Worm (Caenorhabditis elegans): ENCODE results near the gene frm-3.

The frm-3 gene

ce11 chrX:11558156-11558555 is 14.1 kb upstream of the frm-3 start:
- TF ChIP-seq ceh-13 (GFP tag; optimal IDR thresholded peaks at IDR 0.05), result no peak
- TF ChIP-seq flt-1 (GFP tag; IDR thresholded peaks at IDR 0.05), result no peak
- no peak for TF ChIP-seq tbx-37 (GFP tag; conservative IDR thresholded peaks at IDR 0.05)
- no peak for TF ChIP-seq hmbx-1 (tag; optimal IDR thresholded peaks at IDR 0.05)
- TF ChIP-seq tra-4 (tag; optimal IDR thresholded peaks at IDR 0.05), result no peak
- no peak for TF ChIP-seq ceh-36 (tag; optimal IDR thresholded peaks at IDR 0.05)
- no peak for TF ChIP-seq ets-7 (tag; optimal IDR thresholded peaks at IDR 0.05)
- TF ChIP-seq sea-1 (GFP tag; conservative IDR thresholded peaks at IDR 0.05), result no peak
- no peak for TF ChIP-seq tbx-11 (GFP tag; IDR thresholded peaks at IDR 0.05)
- no peak for TF ChIP-seq scrt-1 (GFP tag; IDR thresholded peaks at IDR 0.05)
- TF ChIP-seq F13C5.2 (tag; optimal IDR thresholded peaks at IDR 0.05), result no peak
- TF ChIP-seq hnd-1 (tag; optimal IDR thresholded peaks at IDR 0.05), result no peak
- no peak for TF ChIP-seq ama-1 (optimal IDR thresholded peaks at IDR 0.05)
- no peak for TF ChIP-seq hmg-4 (GFP tag; optimal IDR thresholded peaks at IDR 0.05)
- TF ChIP-seq pes-1 (GFP tag; IDR thresholded peaks at IDR 0.05), result no peak
- no peak for TF ChIP-seq B0310.2 (tag; optimal IDR thresholded peaks at IDR 0.05)
- TF ChIP-seq aly-1 (tag; optimal IDR thresholded peaks at IDR 0.05), result no peak

ce11 chrX:11560076-11560475 is 12.2 kb upstream of the frm-3 start:
- TF ChIP-seq hmbx-1 (tag; optimal IDR thresholded peaks at IDR 0.05), result no peak
- no peak for TF ChIP-seq tra-4 (tag; optimal IDR thresholded peaks at IDR 0.05)
- no peak for TF ChIP-seq flt-1 (GFP tag; IDR thresholded peaks at IDR 0.05)
- TF ChIP-seq scrt-1 (GFP tag; IDR thresholded peaks at IDR 0.05), result no peak
- no peak for TF ChIP-seq ama-1 (optimal IDR thresholded peaks at IDR 0.05)
- no peak for TF ChIP-seq sea-1 (GFP tag; conservative IDR thresholded peaks at IDR 0.05)
- TF ChIP-seq hmg-4 (GFP tag; optimal IDR thresholded peaks at IDR 0.05), result no peak
- TF ChIP-seq pes-1 (GFP tag; IDR thresholded peaks at IDR 0.05), result no peak
- no peak for TF ChIP-seq ceh-36 (tag; optimal IDR thresholded peaks at IDR 0.05)
- TF ChIP-seq ceh-13 (GFP tag; optimal IDR thresholded peaks at IDR 0.05), result no peak
- no peak for TF ChIP-seq F13C5.2 (tag; optimal IDR thresholded peaks at IDR 0.05)
- TF ChIP-seq tbx-37 (GFP tag; conservative IDR thresholded peaks at IDR 0.05), result no peak
- TF ChIP-seq aly-1 (tag; optimal IDR thresholded peaks at IDR 0.05), result no peak
- TF ChIP-seq tbx-11 (GFP tag; IDR thresholded peaks at IDR 0.05), result no peak
- no peak for TF ChIP-seq ets-7 (tag; optimal IDR thresholded peaks at IDR 0.05)
- TF ChIP-seq B0310.2 (tag; optimal IDR thresholded peaks at IDR 0.05), result no peak
- no peak for TF ChIP-seq hnd-1 (tag; optimal IDR thresholded peaks at IDR 0.05)

- TF ChIP-seq tbx-37 (GFP tag; conservative IDR thresholded peaks at IDR 0.05) (no peak), ama-1 (optimal IDR thresholded peaks at IDR 0.05) (no peak), ets-7 (tag; optimal IDR thresholded peaks at IDR 0.05) (no peak), hmbx-1 (tag; optimal IDR thresholded peaks at IDR 0.05) (no peak)
Measured at ce11 chrX:11560615-11561014, 11.7 kb upstream of the frm-3 start, which contains the start of gene lev-8. Gene lev-8 (plus strand): TSS chrX:11560915.

ce11 chrX:11563663-11564062 is 8.6 kb upstream of the frm-3 start, which contains the start of gene trpp-9:
Gene trpp-9 (plus strand): TSS chrX:11563923.
- peak; percentile 78 for TF ChIP-seq F13C5.2 (tag; optimal IDR thresholded peaks at IDR 0.05)
- no peak for TF ChIP-seq B0310.2 (tag; optimal IDR thresholded peaks at IDR 0.05)
- no peak for TF ChIP-seq sea-1 (GFP tag; conservative IDR thresholded peaks at IDR 0.05)
- no peak for TF ChIP-seq aly-1 (tag; optimal IDR thresholded peaks at IDR 0.05)
- TF ChIP-seq ceh-13 (GFP tag; optimal IDR thresholded peaks at IDR 0.05), result no peak
- TF ChIP-seq flt-1 (GFP tag; IDR thresholded peaks at IDR 0.05), result no peak
- TF ChIP-seq hmbx-1 (tag; optimal IDR thresholded peaks at IDR 0.05), result no peak
- TF ChIP-seq tbx-11 (GFP tag; IDR thresholded peaks at IDR 0.05), result no peak
- TF ChIP-seq hmg-4 (GFP tag; optimal IDR thresholded peaks at IDR 0.05), result peak; percentile 58
- no peak for TF ChIP-seq pes-1 (GFP tag; IDR thresholded peaks at IDR 0.05)

ce11 chrX:11569744-11570359 is 2.5 kb upstream of the frm-3 start:
- TF ChIP-seq tbx-37 (GFP tag; conservative IDR thresholded peaks at IDR 0.05) (no peak), F13C5.2 (tag; optimal IDR thresholded peaks at IDR 0.05) (no peak), pes-1 (GFP tag; IDR thresholded peaks at IDR 0.05) (no peak), tbx-11 (GFP tag; IDR thresholded peaks at IDR 0.05) (no peak)

ce11 chrX:11571714-11572113 is 591 bp upstream of the frm-3 start:
- no peak for TF ChIP-seq hmbx-1 (tag; optimal IDR thresholded peaks at IDR 0.05)
- TF ChIP-seq F13C5.2 (tag; optimal IDR thresholded peaks at IDR 0.05), result no peak
- TF ChIP-seq scrt-1 (GFP tag; IDR thresholded peaks at IDR 0.05), result no peak
- TF ChIP-seq tra-4 (tag; optimal IDR thresholded peaks at IDR 0.05), result no peak
- no peak for TF ChIP-seq ets-7 (tag; optimal IDR thresholded peaks at IDR 0.05)
- TF ChIP-seq ceh-13 (GFP tag; optimal IDR thresholded peaks at IDR 0.05), result no peak
- no peak for TF ChIP-seq sea-1 (GFP tag; conservative IDR thresholded peaks at IDR 0.05)
- no peak for TF ChIP-seq hnd-1 (tag; optimal IDR thresholded peaks at IDR 0.05)
- TF ChIP-seq ama-1 (optimal IDR thresholded peaks at IDR 0.05), result no peak
- no peak for TF ChIP-seq flt-1 (GFP tag; IDR thresholded peaks at IDR 0.05)
- TF ChIP-seq pes-1 (GFP tag; IDR thresholded peaks at IDR 0.05), result no peak
- TF ChIP-seq tbx-11 (GFP tag; IDR thresholded peaks at IDR 0.05), result no peak
- TF ChIP-seq tbx-37 (GFP tag; conservative IDR thresholded peaks at IDR 0.05), result no peak
- no peak for TF ChIP-seq ceh-36 (tag; optimal IDR thresholded peaks at IDR 0.05)
- TF ChIP-seq B0310.2 (tag; optimal IDR thresholded peaks at IDR 0.05), result no peak
- no peak for TF ChIP-seq aly-1 (tag; optimal IDR thresholded peaks at IDR 0.05)
- TF ChIP-seq hmg-4 (GFP tag; optimal IDR thresholded peaks at IDR 0.05), result no peak

- TF ChIP-seq ama-1 (optimal IDR thresholded peaks at IDR 0.05), result no peak
- TF ChIP-seq tbx-11 (GFP tag; IDR thresholded peaks at IDR 0.05), result no peak
- TF ChIP-seq hmg-4 (GFP tag; optimal IDR thresholded peaks at IDR 0.05), result no peak
- TF ChIP-seq sea-1 (GFP tag; conservative IDR thresholded peaks at IDR 0.05), result no peak
- no peak for TF ChIP-seq ceh-36 (tag; optimal IDR thresholded peaks at IDR 0.05)
Measured at ce11 chrX:11574167-11574566, 1.9 kb downstream of the frm-3 start.

Data from whole organism, early embryonic.